Worm (Caenorhabditis elegans) whole organism, L2 larva: ENCODE measurements around the gene ntp-1.
A peak's percentile ranks its signal among the peaks of the same experiment; 100 is the strongest.

Experiments
- C34F6.9 ChIP-seq: fragments of 150-350 bp; optimal IDR thresholded peaks from 2 replicates; lab custom pipeline; 2014; ENCODE audit warnings: missing biosample characterization, missing genetic modification characterization
- F13H6.1 ChIP-seq: sonication (generic microtip); optimal IDR thresholded peaks from 2 replicates; lab custom pipeline; 2016; ENCODE audit warnings: missing genetic modification characterization, missing compliant biosample characterization
- R02D3.7 ChIP-seq: fragments of 150-350 bp; optimal IDR thresholded peaks from 2 replicates; lab custom pipeline; 2014; ENCODE audit warnings: missing biosample characterization, missing genetic modification characterization
- ZK546.5 ChIP-seq: sonication (generic microtip); optimal IDR thresholded peaks from 2 replicates; lab custom pipeline; 2017; ENCODE audit warnings: missing biosample characterization, missing genetic modification characterization
- alr-1 ChIP-seq: fragments of 150-350 bp; optimal IDR thresholded peaks from 2 replicates; lab custom pipeline; 2014; ENCODE audit warnings: missing biosample characterization, missing genetic modification characterization
- aly-2 ChIP-seq: fragments of 150-350 bp; optimal IDR thresholded peaks from 2 replicates; lab custom pipeline; 2014; ENCODE audit warnings: missing biosample characterization, missing genetic modification characterization
- ceh-16 ChIP-seq: fragments of 150-350 bp; optimal IDR thresholded peaks from 2 replicates; lab custom pipeline; 2014; ENCODE audit warnings: missing biosample characterization, missing genetic modification characterization
- crh-2 ChIP-seq: sonication (generic microtip); optimal IDR thresholded peaks from 2 replicates; lab custom pipeline; 2017; ENCODE audit warnings: missing biosample characterization, missing genetic modification characterization
- egl-27 ChIP-seq: sonication (generic microtip); optimal IDR thresholded peaks from 3 replicates; lab custom pipeline; 2017; ENCODE audit warnings: missing biosample characterization, missing genetic modification reagents, missing genetic modification characterization
- elt-3 ChIP-seq: sonication (generic microtip); optimal IDR thresholded peaks from 2 replicates; lab custom pipeline; 2017; ENCODE audit warnings: missing biosample characterization, missing genetic modification characterization
- fos-1 ChIP-seq: fragments of 150-350 bp; optimal IDR thresholded peaks from 2 replicates; lab custom pipeline; 2014; ENCODE audit warnings: missing biosample characterization, missing genetic modification characterization
- gmeb-1 ChIP-seq: fragments of 150-350 bp; optimal IDR thresholded peaks from 2 replicates; lab custom pipeline; 2014; ENCODE audit warnings: missing biosample characterization, missing genetic modification characterization
- lin-11 ChIP-seq: fragments of 150-350 bp; sonication (generic microtip); optimal IDR thresholded peaks from 2 replicates; lab custom pipeline; 2014; ENCODE audit warnings: missing biosample characterization, missing genetic modification characterization, inconsistent platforms, mixed read lengths
- lin-13 ChIP-seq: fragments of 150-350 bp; optimal IDR thresholded peaks from 2 replicates; lab custom pipeline; 2014; ENCODE audit warnings: missing biosample characterization, missing genetic modification reagents, missing genetic modification characterization
- lin-39 ChIP-seq: fragments of 150-350 bp; optimal IDR thresholded peaks from 2 replicates; lab custom pipeline; 2014; ENCODE audit warnings: missing biosample characterization, missing genetic modification reagents, missing genetic modification characterization
- lsy-2 ChIP-seq, 2 experiments: fragments of 150-350 bp in 1 of 2; sonication (generic microtip) in 1 of 2; optimal IDR thresholded peaks; 2 replicates each; lab custom pipeline; 2014 to 2017; ENCODE audit warnings: missing biosample characterization in 2 of 2, missing genetic modification characterization in 2 of 2
- mab-5 ChIP-seq: fragments of 150-350 bp; optimal IDR thresholded peaks from 2 replicates; lab custom pipeline; 2014; ENCODE audit warnings: missing biosample characterization, missing genetic modification characterization
- mdl-1 ChIP-seq, 2 experiments: fragments of 150-350 bp in 1 of 2; sonication (generic microtip) in 1 of 2; optimal IDR thresholded peaks; 2 replicates each; lab custom pipeline; 2017; ENCODE audit warnings: missing biosample characterization in 2 of 2, missing genetic modification characterization in 2 of 2
- nhr-10 ChIP-seq: sonication (generic microtip); optimal IDR thresholded peaks from 2 replicates; lab custom pipeline; 2017; ENCODE audit warnings: missing biosample characterization, missing genetic modification characterization
- nhr-11 ChIP-seq: fragments of 150-350 bp; optimal IDR thresholded peaks from 2 replicates; lab custom pipeline; 2014; ENCODE audit warnings: missing biosample characterization, missing genetic modification characterization
- nhr-129 ChIP-seq: fragments of 150-350 bp; optimal IDR thresholded peaks from 2 replicates; lab custom pipeline; 2014; ENCODE audit warnings: missing biosample characterization, missing genetic modification characterization
- nhr-21 ChIP-seq: fragments of 150-350 bp; optimal IDR thresholded peaks from 2 replicates; lab custom pipeline; 2014; ENCODE audit warnings: missing biosample characterization, missing genetic modification characterization
- nhr-237 ChIP-seq: fragments of 150-350 bp; optimal IDR thresholded peaks from 2 replicates; lab custom pipeline; 2014; ENCODE audit warnings: missing biosample characterization, missing genetic modification characterization
- nhr-6 ChIP-seq: fragments of 150-350 bp; optimal IDR thresholded peaks from 2 replicates; lab custom pipeline; 2014; ENCODE audit warnings: missing biosample characterization, missing genetic modification characterization
- nhr-77 ChIP-seq: fragments of 150-350 bp; optimal IDR thresholded peaks from 2 replicates; lab custom pipeline; 2014; ENCODE audit warnings: missing biosample characterization, missing genetic modification characterization
- sem-4 ChIP-seq: fragments of 150-350 bp; optimal IDR thresholded peaks from 2 replicates; lab custom pipeline; 2014; ENCODE audit warnings: missing biosample characterization, missing genetic modification reagents, missing genetic modification characterization
- sma-3 ChIP-seq: sonication (generic microtip); optimal IDR thresholded peaks from 2 replicates; lab custom pipeline; 2016; ENCODE audit warnings: missing genetic modification reagents, missing genetic modification characterization, missing compliant biosample characterization
- sma-9 ChIP-seq, 2 experiments: fragments of 150-350 bp in 1 of 2; sonication (generic microtip) in 1 of 2; optimal IDR thresholded peaks; 2 replicates each; lab custom pipeline; 2014 to 2016; ENCODE audit warnings: missing genetic modification characterization in 2 of 2, mild to moderate bottlenecking in 1 of 2, missing biosample characterization in 1 of 2, missing compliant biosample characterization in 1 of 2, missing genetic modification reagents in 1 of 2, moderate library complexity in 1 of 2
- snpc-4 ChIP-seq: fragments of 150-350 bp; optimal IDR thresholded peaks from 2 replicates; lab custom pipeline; 2014; ENCODE audit warnings: missing biosample characterization, missing genetic modification characterization
- unc-39 ChIP-seq: fragments of 150-350 bp; optimal IDR thresholded peaks from 2 replicates; lab custom pipeline; 2014; ENCODE audit warnings: missing biosample characterization, missing genetic modification characterization
- unc-55 ChIP-seq: fragments of 150-350 bp; sonication (generic microtip); optimal IDR thresholded peaks from 3 replicates; lab custom pipeline; 2014; ENCODE audit warnings: missing biosample characterization, missing genetic modification reagents, missing genetic modification characterization
- zag-1 ChIP-seq: fragments of 150-350 bp; optimal IDR thresholded peaks from 2 replicates; lab custom pipeline; 2014; ENCODE audit warnings: missing biosample characterization, missing genetic modification characterization
- ztf-1 ChIP-seq: fragments of 200-800 bp; sonication (Bioruptor generic); conservative IDR thresholded peaks from 2 replicates; pipeline ENCODE4 v1.3.6; 2022; ENCODE audit warnings: missing genetic modification characterization, missing compliant biosample characterization
- ztf-11 ChIP-seq: sonication (generic microtip); optimal IDR thresholded peaks from 2 replicates; lab custom pipeline; 2017; ENCODE audit warnings: missing biosample characterization, missing genetic modification characterization
- ztf-4 ChIP-seq: fragments of 150-350 bp; optimal IDR thresholded peaks from 2 replicates; lab custom pipeline; 2014; ENCODE audit warnings: missing biosample characterization, missing genetic modification characterization

The ntp-1 gene

DNA sequence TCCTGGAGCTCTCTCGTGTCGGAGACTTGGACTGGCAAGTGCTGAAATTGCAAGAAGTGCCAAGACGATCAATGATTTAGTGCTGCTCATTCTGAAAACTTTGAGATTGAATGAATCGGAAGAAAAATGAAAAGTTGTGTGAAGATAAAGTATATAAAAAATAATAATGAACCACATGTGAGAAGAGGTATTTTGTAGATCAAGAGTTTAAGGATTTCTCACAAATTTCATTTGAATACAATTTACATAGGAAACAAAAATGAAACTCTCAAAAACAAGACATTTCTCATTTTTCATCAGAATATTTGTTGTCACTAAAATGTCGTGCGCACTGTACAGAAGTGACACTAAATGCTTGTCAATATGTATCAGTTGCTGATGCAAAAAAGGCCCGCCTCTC is 27.9 kb upstream of the ntp-1 start, which contains the start of gene T14A8.2:
Gene T14A8.2 (minus strand): TSS at position 101 of the 400 bp plus-strand sequence.
- TF ChIP-seq unc-39 (tag; lab: Kevin White, UChicago) (no peak), nhr-21 (tag; lab: Kevin White, UChicago) (no peak), elt-3 (tag; lab: Kevin White, UChicago) (no peak), snpc-4 (no peak), ztf-11 (tag; lab: Kevin White, UChicago) (no peak), nhr-237 (tag; lab: Kevin White, UChicago) (no peak), nhr-6 (tag; lab: Kevin White, UChicago) (no peak), nhr-11 (tag; lab: Kevin White, UChicago) (no peak), nhr-129 (tag; lab: Kevin White, UChicago) (no peak), C34F6.9 (tag; lab: Kevin White, UChicago) (no peak)

- TF ChIP-seq aly-2 (tag; lab: Kevin White, UChicago), result no peak
- peak; percentile 84 for TF ChIP-seq F13H6.1 (tag; lab: Kevin White, UChicago)
- peak; percentile 93 for TF ChIP-seq C34F6.9 (tag; lab: Kevin White, UChicago)
- TF ChIP-seq egl-27, result peak; percentile 42
- TF ChIP-seq nhr-129 (tag; lab: Kevin White, UChicago), result peak; percentile 84
- TF ChIP-seq fos-1 (tag; lab: Kevin White, UChicago), result peak; percentile 38
- peak; percentile 71 for TF ChIP-seq sem-4 (tag; lab: Kevin White, UChicago)
- peak; percentile 75 for TF ChIP-seq zag-1 (tag; lab: Kevin White, UChicago)
- TF ChIP-seq nhr-10 (tag; lab: Kevin White, UChicago), result no peak
- TF ChIP-seq nhr-21 (tag; lab: Kevin White, UChicago), result peak; percentile 26
- no peak for TF ChIP-seq ztf-1 (GFP tag; lab: Robert Waterston, UW)
- TF ChIP-seq snpc-4, result peak; percentile 36
- peak in 1 of 2 experiments; percentile 10 for TF ChIP-seq mdl-1 (tag; optimal IDR thresholded peaks at IDR 0.05; lab: Kevin White, UChicago)
- TF ChIP-seq R02D3.7 (tag; lab: Kevin White, UChicago), result no peak
- TF ChIP-seq sma-9 (GFP tag; optimal IDR thresholded peaks at IDR 0.05; lab: Kevin White, UChicago), result peak; percentile 86
- no peak for TF ChIP-seq sma-9 (tag; optimal IDR thresholded peaks at IDR 0.05; lab: Kevin White, UChicago)
- no peak for TF ChIP-seq lin-39 (tag; lab: Kevin White, UChicago)
- no peak for TF ChIP-seq alr-1 (tag; lab: Kevin White, UChicago)
- peak; percentile 54 for TF ChIP-seq lin-11 (tag; lab: Kevin White, UChicago)
- TF ChIP-seq unc-55 (GFP tag; lab: Kevin White, UChicago), result peak; percentile 89
- TF ChIP-seq crh-2 (tag; lab: Kevin White, UChicago), result peak; percentile 68
- peak; percentile 26 for TF ChIP-seq lin-13 (GFP tag; lab: Kevin White, UChicago)
- peak; percentile 45 for TF ChIP-seq mab-5
- peak; percentile 72 for TF ChIP-seq nhr-6 (tag; lab: Kevin White, UChicago)
- TF ChIP-seq lsy-2 (tag; optimal IDR thresholded peaks at IDR 0.05; lab: Kevin White, UChicago), result peak; percentile 15 to 79
Observed at ce11 chrIV:7817852-7818251, 23.2 kb upstream of the ntp-1 start, which contains the start of gene ric-3. Gene ric-3 (plus strand): TSS chrIV:7818251.

- TF ChIP-seq unc-55 (GFP tag; lab: Kevin White, UChicago) (peak; percentile 41), ceh-16 (tag; lab: Kevin White, UChicago) (no peak), egl-27 (no peak), lsy-2 (tag; optimal IDR thresholded peaks at IDR 0.05; lab: Kevin White, UChicago) (peak in 1 of 2 experiments; percentile 56), crh-2 (tag; lab: Kevin White, UChicago) (peak; percentile 20), sma-9 (GFP tag; optimal IDR thresholded peaks at IDR 0.05; lab: Kevin White, UChicago) (peak; percentile 16), sma-9 (tag; optimal IDR thresholded peaks at IDR 0.05; lab: Kevin White, UChicago) (no peak), aly-2 (tag; lab: Kevin White, UChicago) (no peak), nhr-237 (tag; lab: Kevin White, UChicago) (no peak), nhr-77 (tag; lab: Kevin White, UChicago) (no peak), C34F6.9 (tag; lab: Kevin White, UChicago) (peak; percentile 13), ZK546.5 (no peak), ztf-4 (tag; lab: Kevin White, UChicago) (no peak), nhr-6 (tag; lab: Kevin White, UChicago) (no peak), lin-39 (tag; lab: Kevin White, UChicago) (no peak), gmeb-1 (peak; percentile 88), alr-1 (tag; lab: Kevin White, UChicago) (no peak), nhr-129 (tag; lab: Kevin White, UChicago) (peak; percentile 43), sma-3 (GFP tag; lab: Kevin White, UChicago) (peak; percentile 57)
Observed at ce11 chrIV:7816402-7817102, 21.9 kb upstream of the ntp-1 start.
